Worm (Caenorhabditis elegans): ENCODE data around the gene alfa-1.

DNA sequence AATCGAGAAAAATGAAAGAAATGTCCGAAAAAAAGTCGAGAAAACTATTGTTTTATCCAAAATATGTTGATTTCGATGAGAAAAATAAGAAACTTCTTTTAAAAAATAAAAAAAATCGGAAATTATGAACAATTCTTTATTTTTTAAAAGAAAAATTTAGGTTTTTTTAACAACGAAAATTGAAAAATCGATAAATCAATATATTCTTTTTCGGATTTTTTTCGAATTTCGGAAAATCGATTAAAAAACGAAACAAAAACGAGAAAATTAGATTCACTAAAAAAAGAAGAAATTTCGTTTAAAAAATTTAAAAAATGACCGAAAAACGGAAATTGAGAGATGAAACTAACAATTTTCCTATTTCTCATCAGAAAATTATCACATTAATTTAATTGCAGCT is 7.7 kb upstream of the alfa-1 start:
- TF ChIP-seq flt-1 (GFP tag; IDR thresholded peaks at IDR 0.05) (no peak), ztf-29 (GFP tag; IDR thresholded peaks at IDR 0.05) (no peak), med-1 (GFP tag; optimal IDR thresholded peaks at IDR 0.05; ENCODE audit: insufficient read depth) (no peak), ztf-23 (GFP tag; IDR thresholded peaks at IDR 0.05) (no peak), T22C8.4 (GFP tag; IDR thresholded peaks at IDR 0.05) (no peak), cog-1 (tag; optimal IDR thresholded peaks at IDR 0.05) (no peak), klf-2 (GFP tag; conservative IDR thresholded peaks at IDR 0.05) (no peak), tab-1 (GFP tag; IDR thresholded peaks at IDR 0.05) (no peak), ref-1 (GFP tag; conservative IDR thresholded peaks at IDR 0.05) (no peak)

All from whole organism, midembryonic.